Fruit fly (Drosophila melanogaster): ENCODE results near the gene CadN.

Gene CadN

DNA sequence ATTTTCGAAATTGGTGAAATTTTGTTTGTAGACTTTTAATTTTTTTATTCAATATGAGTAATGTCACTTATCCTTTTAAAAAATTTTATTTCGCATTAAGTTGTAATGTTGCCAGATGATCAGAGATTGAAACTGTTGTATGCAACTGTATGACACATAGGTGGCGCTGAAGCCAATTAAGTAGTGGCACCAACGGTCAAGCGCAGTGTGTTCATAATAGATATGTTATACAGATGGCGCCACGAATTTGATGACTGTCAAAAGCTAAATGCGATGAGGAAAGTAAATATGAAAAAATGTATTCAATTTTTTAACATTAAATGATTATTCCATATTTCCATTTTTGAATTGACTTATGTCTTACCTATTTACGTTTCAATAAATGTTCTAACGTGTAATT lies 6.5 kb upstream of the CadN start (continued):
- TF ChIP-seq p53 (GFP tag; optimal IDR thresholded peaks at IDR 0.05): peak; percentile 22
- TF ChIP-seq Drgx (GFP tag; IDR thresholded peaks at IDR 0.05): no peak
- TF ChIP-seq Optix (GFP tag; IDR thresholded peaks at IDR 0.05): no peak
- TF ChIP-seq CG12104 (GFP tag; optimal IDR thresholded peaks at IDR 0.05): no peak
- TF ChIP-seq Sox100B (GFP tag; optimal IDR thresholded peaks at IDR 0.05): no peak
- no peak for TF ChIP-seq fd96Cb (tag; optimal IDR thresholded peaks at IDR 0.05)
- no peak for TF ChIP-seq Adf1 (GFP tag; IDR thresholded peaks at IDR 0.05)
- TF ChIP-seq D (optimal IDR thresholded peaks at IDR 0.05): no peak
- TF ChIP-seq D (GFP tag; optimal IDR thresholded peaks at IDR 0.05): no peak
- TF ChIP-seq cas (GFP tag; IDR thresholded peaks at IDR 0.05): no peak
- TF ChIP-seq row (GFP tag; IDR thresholded peaks at IDR 0.05): no peak
- no peak for TF ChIP-seq Doc2 (GFP tag; IDR thresholded peaks at IDR 0.05)
- no peak for TF ChIP-seq shn (GFP tag; optimal IDR thresholded peaks at IDR 0.05)
- no peak for TF ChIP-seq crc (GFP tag; optimal IDR thresholded peaks at IDR 0.05)
- TF ChIP-seq CG18619 (GFP tag; optimal IDR thresholded peaks at IDR 0.05): no peak
- TF ChIP-seq Hr51 (GFP tag; optimal IDR thresholded peaks at IDR 0.05): peak in 1 of 2 experiments; percentile 2
- no peak for TF ChIP-seq CG3995 (GFP tag; optimal IDR thresholded peaks at IDR 0.05)
- TF ChIP-seq gem (tag; optimal IDR thresholded peaks at IDR 0.05): peak; percentile 21
- TF ChIP-seq usp (GFP tag; optimal IDR thresholded peaks at IDR 0.05): no peak
- no peak for TF ChIP-seq GATAe (GFP tag; conservative IDR thresholded peaks at IDR 0.05)
- no peak for TF ChIP-seq CG6254 (GFP tag; optimal IDR thresholded peaks at IDR 0.05)
- no peak for TF ChIP-seq CG9437 (GFP tag; optimal IDR thresholded peaks at IDR 0.05)
- TF ChIP-seq CG4820 (GFP tag; optimal IDR thresholded peaks at IDR 0.05): peak; percentile 34
- TF ChIP-seq bcd (GFP tag; optimal IDR thresholded peaks at IDR 0.05): no peak
- TF ChIP-seq TFAM (GFP tag; optimal IDR thresholded peaks at IDR 0.05): no peak
- TF ChIP-seq CG11696 (GFP tag; IDR thresholded peaks at IDR 0.05): no peak
- no peak for TF ChIP-seq CG1832 (GFP tag; optimal IDR thresholded peaks at IDR 0.05)
- TF ChIP-seq ara (GFP tag; IDR thresholded peaks at IDR 0.05): no peak
- 0 out of 2 replicates have a peak, but pooled peaks have one; percentile 15 for TF ChIP-seq CG17328 (GFP tag; IDR thresholded peaks at IDR 0.05)
- TF ChIP-seq CG7786 (GFP tag; optimal IDR thresholded peaks at IDR 0.05): no peak
- TF ChIP-seq CG8089 (GFP tag; optimal IDR thresholded peaks at IDR 0.05): no peak
- no peak for TF ChIP-seq Hr78 (GFP tag; optimal IDR thresholded peaks at IDR 0.05)
- no peak for TF ChIP-seq CG31388 (GFP tag; optimal IDR thresholded peaks at IDR 0.05)
- TF ChIP-seq tll (GFP tag; optimal IDR thresholded peaks at IDR 0.05): no peak
- TF ChIP-seq CG17829 (tag; optimal IDR thresholded peaks at IDR 0.05): no peak
- TF ChIP-seq tx (GFP tag; optimal IDR thresholded peaks at IDR 0.05): no peak
- TF ChIP-seq Gsc (GFP tag; IDR thresholded peaks at IDR 0.05): no peak
- no peak for TF ChIP-seq CG7839 (tag; optimal IDR thresholded peaks at IDR 0.05)
- TF ChIP-seq inv (GFP tag; IDR thresholded peaks at IDR 0.05; ENCODE audit: partially characterized antibody): no peak
- no peak for TF ChIP-seq crol (GFP tag; IDR thresholded peaks at IDR 0.05)
- no peak for TF ChIP-seq fu2 (GFP tag; optimal IDR thresholded peaks at IDR 0.05)
- TF ChIP-seq CG7357 (GFP tag; IDR thresholded peaks at IDR 0.05): no peak
- no peak for TF ChIP-seq Eip74EF (GFP tag; optimal IDR thresholded peaks at IDR 0.05)
- TF ChIP-seq wdn (GFP tag; IDR thresholded peaks at IDR 0.05): no peak
- TF ChIP-seq Vsx1 (GFP tag; optimal IDR thresholded peaks at IDR 0.05): no peak
- TF ChIP-seq E2f2 (GFP tag; IDR thresholded peaks at IDR 0.05): peak; percentile 37
- peak; percentile 38 for TF ChIP-seq pita (GFP tag; optimal IDR thresholded peaks at IDR 0.05)
- peak; percentile 38 for TF ChIP-seq CG5245 (GFP tag; optimal IDR thresholded peaks at IDR 0.05)
- TF ChIP-seq Rfx (GFP tag; IDR thresholded peaks at IDR 0.05): peak; percentile 76
- TF ChIP-seq grn (GFP tag; optimal IDR thresholded peaks at IDR 0.05): no peak
- TF ChIP-seq CG5180 (GFP tag; optimal IDR thresholded peaks at IDR 0.05): no peak
- no peak for TF ChIP-seq CG4404 (GFP tag; IDR thresholded peaks at IDR 0.05)
